Worm (Caenorhabditis elegans): Measurements from ENCODE around the gene pho-8.
A peak's percentile ranks its signal among the peaks of the same experiment; 100 is the strongest.

Gene pho-8

DNA sequence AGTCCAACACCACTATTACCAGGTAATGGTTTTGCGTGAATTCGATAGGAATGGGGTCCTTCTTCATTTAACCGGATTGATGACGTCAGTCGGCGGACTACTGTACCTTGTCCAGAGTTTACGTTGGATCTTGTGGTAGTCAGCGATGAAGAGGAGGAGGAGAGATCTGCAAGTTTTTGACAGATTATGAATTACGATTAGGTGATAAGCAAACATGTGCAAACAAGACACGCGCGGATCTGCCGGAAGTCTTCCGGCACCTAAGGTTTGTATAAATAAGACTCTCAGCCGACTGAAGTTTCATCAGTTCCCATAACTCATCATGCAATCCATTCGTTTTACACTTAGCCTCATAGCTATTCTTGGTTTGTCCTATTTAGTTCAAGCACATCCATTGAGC lies 5.8 kb downstream of the pho-8 start, which contains the start of gene idpb-5:
idpb-5 (plus strand) TSS at position 301 of the 400 bp plus-strand sequence.
- TF ChIP-seq hsf-1 (GFP tag; IDR thresholded peaks at IDR 0.05) (no peak), hlh-26 (GFP tag; conservative IDR thresholded peaks at IDR 0.05) (no peak), dox-1 (GFP tag; IDR thresholded peaks at IDR 0.05) (no peak)

DNA sequence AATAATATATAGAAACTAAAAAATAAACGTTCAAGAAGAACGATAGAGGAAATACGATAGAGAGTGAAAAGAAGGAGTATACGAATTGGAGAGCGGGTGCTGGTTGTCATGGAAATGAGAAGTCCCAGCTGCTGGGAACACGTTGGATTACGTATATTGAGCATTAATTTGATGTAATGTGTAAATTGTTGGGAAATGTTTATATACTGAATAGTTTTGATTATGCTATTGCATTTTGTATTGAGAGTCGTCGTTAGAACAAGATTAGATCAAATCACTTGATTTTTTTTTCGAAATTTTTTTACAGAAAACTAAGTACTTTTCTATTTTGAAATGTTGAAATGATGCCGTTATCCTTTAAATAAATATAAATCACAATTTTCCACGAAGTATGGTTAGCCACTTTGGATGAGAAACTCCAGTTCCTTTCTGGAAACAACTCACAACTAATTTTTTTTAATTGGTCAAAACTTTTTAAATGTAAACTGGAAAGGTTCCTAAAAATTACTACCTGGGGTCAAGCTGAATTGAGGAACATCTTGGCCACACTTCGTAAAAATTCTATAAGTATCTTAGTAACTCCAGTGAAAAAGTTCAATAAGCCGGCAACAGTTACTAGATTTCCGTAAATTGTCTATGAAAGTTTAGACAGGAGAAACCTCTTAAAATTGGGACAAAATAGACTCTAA lies 10.4 kb downstream of the pho-8 start, which contains the start of gene nphp-4:
nphp-4 (minus strand) TSS at position 51 of the 689 bp plus-strand sequence.
- no peak for TF ChIP-seq lir-1 (GFP tag; conservative IDR thresholded peaks at IDR 0.05)
- TF ChIP-seq nhr-80 (tag; optimal IDR thresholded peaks at IDR 0.05): no peak
- no peak for TF ChIP-seq F37B4.10 (GFP tag; IDR thresholded peaks at IDR 0.05)
- TF ChIP-seq cebp-2 (GFP tag; IDR thresholded peaks at IDR 0.05): no peak
- no peak for TF ChIP-seq ztf-26 (tag; optimal IDR thresholded peaks at IDR 0.05)
- no peak for TF ChIP-seq F39B2.1 (GFP tag; IDR thresholded peaks at IDR 0.05)
- no peak for TF ChIP-seq rcor-1 (GFP tag; IDR thresholded peaks at IDR 0.05)

DNA sequence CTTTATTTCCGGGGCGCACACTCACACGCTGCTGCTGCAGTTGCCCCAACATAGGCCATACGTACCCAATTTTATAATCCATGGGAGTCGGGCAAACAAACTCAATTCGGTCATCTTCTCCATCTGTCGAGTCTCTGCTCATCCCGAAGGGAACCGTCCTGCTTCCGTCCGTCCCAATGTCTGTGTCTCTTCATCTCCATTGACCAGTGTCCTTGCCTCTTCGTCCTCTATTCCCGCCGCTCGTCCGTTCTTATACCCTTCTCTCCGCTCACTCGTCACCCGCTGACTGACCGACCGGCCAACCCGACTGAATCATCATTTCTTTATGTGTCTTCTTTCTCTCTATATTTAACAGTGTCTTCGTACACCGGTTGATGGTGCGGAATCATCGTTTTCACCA lies 11.4 kb downstream of the pho-8 start:
- TF ChIP-seq egl-44 (GFP tag; IDR thresholded peaks at IDR 0.05) (no peak), K11D2.4 (GFP tag; IDR thresholded peaks at IDR 0.05) (0 out of 2 replicates have a peak, but pooled peaks have one; percentile 48), nhr-80 (tag; optimal IDR thresholded peaks at IDR 0.05) (peak; percentile 31), ekl-4 (GFP tag; IDR thresholded peaks at IDR 0.05) (peak; percentile 42; the same call in 1 of the 2 replicates), Y53F4B.3 (GFP tag; IDR thresholded peaks at IDR 0.05) (no peak), zfh-2 (GFP tag; conservative IDR thresholded peaks at IDR 0.05) (peak; percentile 88), hmg-20 (GFP tag; IDR thresholded peaks at IDR 0.05) (no peak), mcd-1 (GFP tag; IDR thresholded peaks at IDR 0.05) (0 out of 2 replicates have a peak, but pooled peaks have one; percentile 30), ztf-22 (GFP tag; optimal IDR thresholded peaks at IDR 0.05) (no peak), F23B12.7 (tag; optimal IDR thresholded peaks at IDR 0.05; ENCODE audit: insufficient read depth) (no peak), snpc-3.4 (tag; optimal IDR thresholded peaks at IDR 0.05) (no peak), dox-1 (GFP tag; IDR thresholded peaks at IDR 0.05) (peak; percentile 48; the same call in 1 of the 2 replicates), ztf-6 (GFP tag; IDR thresholded peaks at IDR 0.05) (no peak), F33H1.4 (GFP tag; IDR thresholded peaks at IDR 0.05) (no peak), akir-1 (GFP tag; optimal IDR thresholded peaks at IDR 0.05) (no peak), madf-10 (tag; optimal IDR thresholded peaks at IDR 0.05) (no peak), dpff-1 (tag; optimal IDR thresholded peaks at IDR 0.05) (no peak), F10E7.11 (tag; optimal IDR thresholded peaks at IDR 0.05) (no peak), mes-4 (tag; optimal IDR thresholded peaks at IDR 0.05) (no peak), egrh-3 (GFP tag; IDR thresholded peaks at IDR 0.05) (no peak), ceh-27 (GFP tag; optimal IDR thresholded peaks at IDR 0.05) (no peak), xnd-1 (tag; optimal IDR thresholded peaks at IDR 0.05) (no peak), him-1 (tag; optimal IDR thresholded peaks at IDR 0.05) (no peak), ceh-100 (GFP tag; IDR thresholded peaks at IDR 0.05) (no peak), F57A8.1 (GFP tag; optimal IDR thresholded peaks at IDR 0.05) (no peak), ztf-18 (tag; optimal IDR thresholded peaks at IDR 0.05) (no peak), T26A5.8 (tag; optimal IDR thresholded peaks at IDR 0.05) (no peak), lsl-1 (GFP tag; optimal IDR thresholded peaks at IDR 0.05) (no peak), B0035.1 (tag; optimal IDR thresholded peaks at IDR 0.05) (no peak), K12H6.12 (tag; optimal IDR thresholded peaks at IDR 0.05) (peak; percentile 38), nhr-179 (tag; optimal IDR thresholded peaks at IDR 0.05) (no peak), ceh-58 (GFP tag; IDR thresholded peaks at IDR 0.05) (no peak), bed-1 (GFP tag; IDR thresholded peaks at IDR 0.05) (no peak), F22D6.2 (tag; optimal IDR thresholded peaks at IDR 0.05) (no peak), tbp1 (GFP tag; optimal IDR thresholded peaks at IDR 0.05) (peak; percentile 5), chd-7 (tag; optimal IDR thresholded peaks at IDR 0.05) (peak; percentile 12), pha-4 (tag; optimal IDR thresholded peaks at IDR 0.05) (no peak)
